Worm (Caenorhabditis elegans): ENCODE results near the gene ent-3.

DNA sequence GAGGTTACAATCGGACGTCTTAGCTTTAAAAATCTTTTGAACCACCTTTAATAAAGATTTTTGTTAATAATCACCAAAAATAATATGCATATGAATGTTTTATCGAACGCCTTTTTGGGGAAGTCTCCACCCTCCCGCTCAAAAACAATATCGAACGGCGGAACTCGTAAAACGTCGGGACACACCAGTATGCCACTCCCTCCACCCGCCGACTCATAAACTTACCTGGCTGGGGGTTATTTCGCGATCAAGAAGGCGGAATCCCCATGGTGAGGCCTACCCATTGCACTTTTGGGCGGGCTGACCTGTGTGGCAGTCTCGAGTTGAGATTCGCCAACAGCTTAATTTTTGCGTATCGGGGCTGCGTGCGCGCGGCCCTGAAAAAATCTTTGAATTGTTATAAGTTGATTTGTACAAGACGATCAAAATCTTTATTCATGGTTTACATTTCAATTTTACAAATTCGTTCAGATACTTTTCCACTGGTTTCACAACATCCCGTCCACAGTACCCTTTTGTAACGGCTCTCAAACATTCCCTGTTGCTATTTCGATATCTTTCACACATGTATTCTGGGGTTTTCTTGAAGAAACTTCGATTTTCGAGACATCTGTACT lies 31.6 kb upstream of the ent-3 start:
- no peak for TF ChIP-seq dao-5 (tag; optimal IDR thresholded peaks at IDR 0.05)
- TF ChIP-seq W03F9.2 (tag; optimal IDR thresholded peaks at IDR 0.05), result no peak
